Comparison of ENCODE assay signal across 4 worm cellular contexts in genomic region chrII:14049097-14049496, ce11.
TF ChIP-seq lines count a peak whose summit lies in the region.

No protein-coding gene starts in this region.

TF ChIP-seq in whole organism, L1 larva, 84 proteins besides CTCF, POLR2A, EP300 and RAD21 (continued from another document):
- TF ChIP-seq nhr-77 (tag; optimal IDR thresholded peaks at IDR 0.05; lab: Kevin White, UChicago) (peak; percentile 55), ceh-8 (GFP tag; optimal IDR thresholded peaks at IDR 0.05; lab: Kevin White, UChicago) (no peak)
TF ChIP-seq in whole organism, L1 larva: peak in this region for 23.

TF ChIP-seq in whole organism, L2 larva, 48 proteins besides CTCF, POLR2A, EP300 and RAD21 (continued from another document):
- TF ChIP-seq nhr-6 (tag; optimal IDR thresholded peaks at IDR 0.05; lab: Kevin White, UChicago): no peak
- TF ChIP-seq skn-1 (tag; optimal IDR thresholded peaks at IDR 0.05; lab: Kevin White, UChicago): no peak
- peak; percentile 62 for TF ChIP-seq crh-2 (tag; optimal IDR thresholded peaks at IDR 0.05; lab: Kevin White, UChicago)

TF ChIP-seq in whole organism, L3 larva, 47 proteins besides CTCF, POLR2A, EP300 and RAD21 (continued from another document):
- TF ChIP-seq unc-39 (tag; optimal IDR thresholded peaks at IDR 0.05; lab: Kevin White, UChicago): no peak
- no peak for TF ChIP-seq ama-1 (optimal IDR thresholded peaks at IDR 0.05; lab: Kevin White, UChicago)
- TF ChIP-seq fkh-2 (tag; optimal IDR thresholded peaks at IDR 0.05; lab: Kevin White, UChicago): no peak
- TF ChIP-seq skn-1 (tag; optimal IDR thresholded peaks at IDR 0.05; lab: Kevin White, UChicago): no peak

TF ChIP-seq in whole organism, L4 larva, 104 proteins besides CTCF, POLR2A, EP300 and RAD21 (continued from another document):
- no peak for TF ChIP-seq zfp-2 (tag; optimal IDR thresholded peaks at IDR 0.05; lab: Kevin White, UChicago)
- TF ChIP-seq F44E2.7 (GFP tag; IDR thresholded peaks at IDR 0.05; lab: Robert Waterston, UW): no peak
- TF ChIP-seq F10B5.3 (tag; optimal IDR thresholded peaks at IDR 0.05; lab: Kevin White, UChicago): no peak
- TF ChIP-seq mxl-3 (GFP tag; optimal IDR thresholded peaks at IDR 0.05; lab: Kevin White, UChicago): peak; percentile 83
- TF ChIP-seq unc-62 (GFP tag; optimal IDR thresholded peaks at IDR 0.05 in 1 of 2; lab: Kevin White, UChicago): peak in 1 of 2 experiments; percentile 67
- no peak for TF ChIP-seq unc-62 (tag; optimal IDR thresholded peaks at IDR 0.05; lab: Kevin White, UChicago)
- peak in 1 of 2 experiments; percentile 15 for TF ChIP-seq hif-1 (tag; optimal IDR thresholded peaks at IDR 0.05; lab: Kevin White, UChicago)
- no peak for TF ChIP-seq nhr-10 (tag; optimal IDR thresholded peaks at IDR 0.05; lab: Kevin White, UChicago)
- TF ChIP-seq lin-38 (GFP tag; IDR thresholded peaks at IDR 0.05; lab: Robert Waterston, UW): no peak
- peak; percentile 12 for TF ChIP-seq mep-1 (tag; optimal IDR thresholded peaks at IDR 0.05; lab: Kevin White, UChicago)
- TF ChIP-seq lin-13 (GFP tag; optimal IDR thresholded peaks at IDR 0.05; lab: Kevin White, UChicago): peak; percentile 15
- TF ChIP-seq ztf-7 (tag; optimal IDR thresholded peaks at IDR 0.05; lab: Kevin White, UChicago): no peak
- peak; percentile 98 for TF ChIP-seq nhr-28 (tag; optimal IDR thresholded peaks at IDR 0.05; lab: Kevin White, UChicago)
- no peak for TF ChIP-seq hmg-1.1 (GFP tag; IDR thresholded peaks at IDR 0.05; lab: Robert Waterston, UW)
- no peak for TF ChIP-seq ces-1 (GFP tag; optimal IDR thresholded peaks at IDR 0.05; lab: Kevin White, UChicago)
- no peak for TF ChIP-seq nhr-76 (tag; optimal IDR thresholded peaks at IDR 0.05; lab: Kevin White, UChicago)
- no peak for TF ChIP-seq lin-39 (tag; optimal IDR thresholded peaks at IDR 0.05; lab: Kevin White, UChicago)
- TF ChIP-seq nhr-77 (tag; optimal IDR thresholded peaks at IDR 0.05; lab: Kevin White, UChicago): peak; percentile 96
- no peak for TF ChIP-seq daf-8 (GFP tag; IDR thresholded peaks at IDR 0.05; lab: Robert Waterston, UW)
- no peak for TF ChIP-seq dmd-9 (GFP tag; IDR thresholded peaks at IDR 0.05; lab: Robert Waterston, UW)
- peak; percentile 92 for TF ChIP-seq dmd-6 (GFP tag; IDR thresholded peaks at IDR 0.05; lab: Robert Waterston, UW)
- TF ChIP-seq nhr-25 (tag; optimal IDR thresholded peaks at IDR 0.05; lab: Kevin White, UChicago; ENCODE audit: borderline replicate concordance, insufficient read depth): no peak
- peak; percentile 72 for TF ChIP-seq nhr-48 (tag; optimal IDR thresholded peaks at IDR 0.05; lab: Kevin White, UChicago)
- no peak for TF ChIP-seq ztf-11 (tag; optimal IDR thresholded peaks at IDR 0.05; lab: Kevin White, UChicago)
- no peak for TF ChIP-seq pha-4 (GFP tag; IDR thresholded peaks at IDR 0.05; lab: Robert Waterston, UW)
- no peak for TF ChIP-seq pha-4 (tag; optimal IDR thresholded peaks at IDR 0.05; lab: Kevin White, UChicago)
- TF ChIP-seq spr-1 (tag; optimal IDR thresholded peaks at IDR 0.05; lab: Kevin White, UChicago): no peak
- TF ChIP-seq F37D6.2 (tag; optimal IDR thresholded peaks at IDR 0.05; lab: Kevin White, UChicago): no peak
- no peak for TF ChIP-seq lin-29 (GFP tag; IDR thresholded peaks at IDR 0.05; lab: Robert Waterston, UW)
- TF ChIP-seq nhr-11 (tag; optimal IDR thresholded peaks at IDR 0.05; lab: Kevin White, UChicago): no peak
- TF ChIP-seq dpl-1 (GFP tag; optimal IDR thresholded peaks at IDR 0.05; lab: Kevin White, UChicago): peak; percentile 26
TF ChIP-seq in whole organism, L4 larva: peak in this region for 20.
